Fruit fly (Drosophila melanogaster): ENCODE measurements around the gene CG42750.

CG42750 gene

dm6 chr2L:18287171-18287570 lies 11.6 kb upstream of the CG42750 start (continued):
- TF ChIP-seq CG18619 (GFP tag; optimal IDR thresholded peaks at IDR 0.05): no peak
- TF ChIP-seq Abd-B (GFP tag; optimal IDR thresholded peaks at IDR 0.05): peak; percentile 14
- no peak for TF ChIP-seq CG12219 (GFP tag; optimal IDR thresholded peaks at IDR 0.05)
- TF ChIP-seq Dek (tag; optimal IDR thresholded peaks at IDR 0.05): no peak
- no peak for TF ChIP-seq pros (GFP tag; optimal IDR thresholded peaks at IDR 0.05)
- no peak for TF ChIP-seq CHES-1-like (GFP tag; optimal IDR thresholded peaks at IDR 0.05)
- no peak for TF ChIP-seq bigmax (GFP tag; optimal IDR thresholded peaks at IDR 0.05)
- no peak for TF ChIP-seq CG3407 (GFP tag; optimal IDR thresholded peaks at IDR 0.05)
- no peak for TF ChIP-seq exex (tag; optimal IDR thresholded peaks at IDR 0.05)
- TF ChIP-seq tup (GFP tag; optimal IDR thresholded peaks at IDR 0.05): no peak
- peak; percentile 20; the same call in 1 of the 2 replicates for TF ChIP-seq Drgx (GFP tag; IDR thresholded peaks at IDR 0.05)
- TF ChIP-seq ham (GFP tag; IDR thresholded peaks at IDR 0.05): no peak
- TF ChIP-seq Doc2 (GFP tag; IDR thresholded peaks at IDR 0.05): no peak
- no peak for TF ChIP-seq CG17385 (GFP tag; optimal IDR thresholded peaks at IDR 0.05)
- no peak for TF ChIP-seq nerfin-2 (GFP tag; IDR thresholded peaks at IDR 0.05; ENCODE audit: partially characterized antibody)
- TF ChIP-seq fd64A (GFP tag; optimal IDR thresholded peaks at IDR 0.05): no peak
- TF ChIP-seq croc (GFP tag; conservative IDR thresholded peaks at IDR 0.05): peak; percentile 30; the same call in 1 of the 3 replicates
- no peak for TF ChIP-seq CG15011 (GFP tag; optimal IDR thresholded peaks at IDR 0.05)
- peak; percentile 39 for TF ChIP-seq CG10267 (tag; optimal IDR thresholded peaks at IDR 0.05)
- TF ChIP-seq CG13424 (tag; optimal IDR thresholded peaks at IDR 0.05): no peak
- TF ChIP-seq CG7839 (tag; optimal IDR thresholded peaks at IDR 0.05): peak; percentile 63
- no peak for TF ChIP-seq Hsf (GFP tag; optimal IDR thresholded peaks at IDR 0.05)
- no peak for TF ChIP-seq vvl (GFP tag; IDR thresholded peaks at IDR 0.05)
- no peak for TF ChIP-seq sens-2 (GFP tag; IDR thresholded peaks at IDR 0.05)
- no peak for TF ChIP-seq Taf1 (GFP tag; IDR thresholded peaks at IDR 0.05)
- peak; percentile 35 for TF ChIP-seq CG11504 (tag; optimal IDR thresholded peaks at IDR 0.05)
- TF ChIP-seq CG15073 (GFP tag; optimal IDR thresholded peaks at IDR 0.05): no peak
- 0 out of 2 replicates have a peak, but pooled peaks have one; percentile 4 for TF ChIP-seq CG9932 (GFP tag; IDR thresholded peaks at IDR 0.05)
- TF ChIP-seq CG16815 (GFP tag; optimal IDR thresholded peaks at IDR 0.05): no peak
- TF ChIP-seq ERR (GFP tag; optimal IDR thresholded peaks at IDR 0.05): no peak
- TF ChIP-seq Nf-YA (GFP tag; IDR thresholded peaks at IDR 0.05): no peak
- TF ChIP-seq CG15696 (tag; optimal IDR thresholded peaks at IDR 0.05): peak; percentile 12
- no peak for TF ChIP-seq CG11085 (GFP tag; IDR thresholded peaks at IDR 0.05)
- TF ChIP-seq fd96Cb (tag; optimal IDR thresholded peaks at IDR 0.05): peak; percentile 19
- no peak for TF ChIP-seq CG4854 (GFP tag; optimal IDR thresholded peaks at IDR 0.05)
- TF ChIP-seq CG1832 (GFP tag; optimal IDR thresholded peaks at IDR 0.05): no peak
- TF ChIP-seq wek (GFP tag; optimal IDR thresholded peaks at IDR 0.05): no peak
- no peak for TF ChIP-seq E2f1 (GFP tag; IDR thresholded peaks at IDR 0.05)
- peak; percentile 22; the same call in 1 of the 2 replicates for TF ChIP-seq CG31441 (GFP tag; IDR thresholded peaks at IDR 0.05)
- no peak for TF ChIP-seq Eip74EF (GFP tag; optimal IDR thresholded peaks at IDR 0.05)
- no peak for TF ChIP-seq Ptx1 (GFP tag; IDR thresholded peaks at IDR 0.05)
- TF ChIP-seq lab (GFP tag; optimal IDR thresholded peaks at IDR 0.05): peak; percentile 10
- 0 out of 2 replicates have a peak, but pooled peaks have one; percentile 20 for TF ChIP-seq ranshi (GFP tag; IDR thresholded peaks at IDR 0.05)
- 0 out of 2 replicates have a peak, but pooled peaks have one; percentile 17 for TF ChIP-seq CG17328 (GFP tag; IDR thresholded peaks at IDR 0.05)
- no peak for TF ChIP-seq Max (GFP tag; optimal IDR thresholded peaks at IDR 0.05)
- TF ChIP-seq CG11456 (GFP tag; IDR thresholded peaks at IDR 0.05): no peak
- TF ChIP-seq row (GFP tag; IDR thresholded peaks at IDR 0.05): no peak
- no peak for TF ChIP-seq Xbp1 (GFP tag; optimal IDR thresholded peaks at IDR 0.05)
- no peak for TF ChIP-seq gcm2 (GFP tag; optimal IDR thresholded peaks at IDR 0.05)
- no peak for TF ChIP-seq grau (tag; optimal IDR thresholded peaks at IDR 0.05)
- 0 out of 3 replicates have a peak, but pooled peaks have one; percentile 13 for TF ChIP-seq CG34422 (GFP tag; IDR thresholded peaks at IDR 0.05)

All from whole organism, embryonic.